Fruit fly (Drosophila melanogaster) whole organism, embryonic: ENCODE results near the gene kat80.

ENCODE experiments used
- Atf6 ChIP-seq: fragments of 200-800 bp; sonication (Bioruptor generic); IDR thresholded peaks from 2 replicates; pipeline ENCODE4 v1.3.6; 2022; ENCODE audit warnings: missing biosample characterization, missing genetic modification characterization
- B-H1 ChIP-seq: fragments of 200-800 bp; sonication (Bioruptor generic); IDR thresholded peaks from 3 replicates; pipeline ENCODE4 v1.3.6; 2022; ENCODE audit warnings: missing biosample characterization, missing genetic modification characterization
- Bteb2 ChIP-seq: fragments of 200-800 bp; sonication (Bioruptor generic); optimal IDR thresholded peaks from 2 replicates; lab custom pipeline; 2016; ENCODE audit warnings: missing biosample characterization, missing genetic modification characterization
- CG10366 ChIP-seq: fragments of 200-800 bp; sonication (Bioruptor generic); IDR thresholded peaks from 2 replicates; pipeline ENCODE4 v1.3.6; 2022; ENCODE audit warnings: missing biosample characterization, missing genetic modification characterization
- CG11723 ChIP-seq: fragments of 200-800 bp; sonication (Bioruptor generic); optimal IDR thresholded peaks from 2 replicates; lab custom pipeline; 2017; ENCODE audit warnings: missing biosample characterization, mild to moderate bottlenecking, missing genetic modification characterization
- CG1647 ChIP-seq: fragments of 200-800 bp; sonication (Bioruptor generic); optimal IDR thresholded peaks from 3 replicates; lab custom pipeline; 2016; ENCODE audit warnings: missing biosample characterization, missing genetic modification characterization
- CG17359 ChIP-seq: fragments of 200-800 bp; sonication (Bioruptor generic); optimal IDR thresholded peaks from 3 replicates; lab custom pipeline; 2018; ENCODE audit warnings: missing biosample characterization, mild to moderate bottlenecking, missing genetic modification characterization, moderate library complexity
- CG17829 ChIP-seq: fragments of 200-800 bp; optimal IDR thresholded peaks from 2 replicates; lab custom pipeline; 2019; ENCODE audit warnings: missing biosample characterization, mild to moderate bottlenecking, missing genetic modification characterization, moderate library complexity
- CG18011 ChIP-seq: fragments of 200-800 bp; sonication (Bioruptor generic); optimal IDR thresholded peaks from 2 replicates; lab custom pipeline; 2017; ENCODE audit warnings: missing biosample characterization, missing genetic modification characterization, mild to moderate bottlenecking, moderate library complexity, missing genotype
- CG2116 ChIP-seq: fragments of 200-800 bp; sonication (Bioruptor generic); optimal IDR thresholded peaks from 3 replicates; lab custom pipeline; 2018; ENCODE audit warnings: missing biosample characterization, mild to moderate bottlenecking, missing genetic modification characterization
- CG2875 ChIP-seq: fragments of 200-800 bp; sonication (Bioruptor generic); optimal IDR thresholded peaks from 2 replicates; lab custom pipeline; 2017; ENCODE audit warnings: missing biosample characterization, mild to moderate bottlenecking, missing genetic modification characterization, missing genetic modification reagents
- CG2889 ChIP-seq: fragments of 200-800 bp; sonication (Bioruptor generic); IDR thresholded peaks from 3 replicates; pipeline ENCODE4 v1.3.6; 2022; ENCODE audit warnings: missing biosample characterization, missing genetic modification characterization
- CG32767 ChIP-seq: fragments of 200-800 bp; sonication (Bioruptor generic); IDR thresholded peaks from 2 replicates; pipeline ENCODE4 v1.3.6; 2022; ENCODE audit warnings: missing biosample characterization, missing genetic modification characterization
- CG34224 ChIP-seq: fragments of 200-800 bp; sonication (Bioruptor generic); IDR thresholded peaks from 3 replicates; pipeline ENCODE4 v1.3.6; 2022; ENCODE audit warnings: missing biosample characterization, missing genetic modification characterization; ENCODE audit not compliant: partially characterized antibody
- CG3726 ChIP-seq: fragments of 200-800 bp; sonication (Bioruptor generic); IDR thresholded peaks from 3 replicates; pipeline ENCODE4, ENCODE4 v1.3.6; 2022; ENCODE audit warnings: missing biosample characterization, missing genetic modification characterization
- CG6791 ChIP-seq: fragments of 200-800 bp; sonication (Bioruptor generic); IDR thresholded peaks from 3 replicates; pipeline ENCODE4 v1.3.6; 2022; ENCODE audit warnings: missing biosample characterization, missing genetic modification characterization; ENCODE audit not compliant: partially characterized antibody
- CG8281 ChIP-seq: fragments of 200-800 bp; sonication (Bioruptor generic); optimal IDR thresholded peaks from 2 replicates; lab custom pipeline; 2018; ENCODE audit warnings: missing biosample characterization, mild to moderate bottlenecking, missing genetic modification characterization, moderate library complexity
- CG8388 ChIP-seq: fragments of 200-800 bp; sonication (Bioruptor generic); optimal IDR thresholded peaks from 2 replicates; lab custom pipeline; 2019; ENCODE audit warnings: missing biosample characterization, mild to moderate bottlenecking, missing genetic modification characterization, moderate library complexity
- CG8924 ChIP-seq: fragments of 200-800 bp; optimal IDR thresholded peaks from 3 replicates; lab custom pipeline; 2019; ENCODE audit warnings: missing biosample characterization, mild to moderate bottlenecking, missing genetic modification characterization, moderate library complexity
- Camta ChIP-seq: fragments of 200-800 bp; sonication (Bioruptor generic); optimal IDR thresholded peaks from 2 replicates; lab custom pipeline; 2016; ENCODE audit warnings: missing biosample characterization, missing genetic modification characterization
- D19A ChIP-seq: fragments of 200-800 bp; optimal IDR thresholded peaks from 3 replicates; lab custom pipeline; 2019; ENCODE audit warnings: missing biosample characterization, mild to moderate bottlenecking, missing genetic modification characterization, moderate library complexity
- HLH4C ChIP-seq: fragments of 200-800 bp; sonication (Bioruptor generic); IDR thresholded peaks from 3 replicates; pipeline ENCODE4 v1.3.6; 2022; ENCODE audit warnings: missing biosample characterization, missing genetic modification characterization; ENCODE audit not compliant: partially characterized antibody
- Hey ChIP-seq: fragments of 200-800 bp; sonication (Bioruptor generic); optimal IDR thresholded peaks from 3 replicates; lab custom pipeline; 2018; ENCODE audit warnings: missing biosample characterization, mild to moderate bottlenecking, missing genetic modification characterization
- Hmr ChIP-seq: fragments of 200-800 bp; sonication (Bioruptor generic); optimal IDR thresholded peaks from 3 replicates; lab custom pipeline; 2017; ENCODE audit warnings: mild to moderate bottlenecking, missing biosample characterization, missing genetic modification reagents, missing genetic modification characterization
- Hsf ChIP-seq: fragments of 200-800 bp; sonication (Bioruptor generic); optimal IDR thresholded peaks from 3 replicates; lab custom pipeline; 2016; ENCODE audit warnings: missing biosample characterization, missing genetic modification characterization
- Lim3 ChIP-seq: fragments of 200-800 bp; sonication (Bioruptor generic); IDR thresholded peaks from 2 replicates; pipeline ENCODE4 v1.3.6; 2022; ENCODE audit warnings: missing biosample characterization, missing genetic modification characterization
- NFAT ChIP-seq: fragments of 200-800 bp; sonication (Bioruptor generic); IDR thresholded peaks from 2 replicates; pipeline ENCODE4 v1.3.6; 2022; ENCODE audit warnings: missing biosample characterization, missing genetic modification characterization
- PHDP ChIP-seq: fragments of 200-800 bp; sonication (Bioruptor generic); optimal IDR thresholded peaks from 3 replicates; lab custom pipeline; 2018; ENCODE audit warnings: missing biosample characterization, mild to moderate bottlenecking, missing genetic modification characterization, moderate library complexity
- Ravus ChIP-seq: fragments of 200-800 bp; sonication (Bioruptor generic); IDR thresholded peaks from 2 replicates; pipeline ENCODE4 v1.3.6; 2022; ENCODE audit warnings: missing biosample characterization, missing genetic modification characterization
- Sin3A ChIP-seq: fragments of >200 bp; optimal IDR thresholded peaks from 2 replicates; lab custom pipeline; 2018
- Usf ChIP-seq: fragments of 200-800 bp; sonication (Bioruptor generic); optimal IDR thresholded peaks from 2 replicates; lab custom pipeline; 2017; ENCODE audit warnings: missing genotype, missing biosample characterization, missing genetic modification characterization
- YL-1 ChIP-seq: fragments of 200-800 bp; sonication (Bioruptor generic); optimal IDR thresholded peaks from 3 replicates; lab custom pipeline; 2017; ENCODE audit warnings: missing biosample characterization, mild to moderate bottlenecking, missing genetic modification characterization
- ato ChIP-seq: fragments of 200-800 bp; sonication (Bioruptor generic); IDR thresholded peaks from 2 replicates; pipeline ENCODE4 v1.3.6; 2022; ENCODE audit warnings: missing biosample characterization, missing genetic modification characterization; ENCODE audit not compliant: partially characterized antibody
- bigmax ChIP-seq: fragments of 200-800 bp; sonication (Bioruptor generic); optimal IDR thresholded peaks from 2 replicates; lab custom pipeline; 2018; ENCODE audit warnings: missing biosample characterization, mild to moderate bottlenecking, missing genetic modification characterization
- cato ChIP-seq: fragments of 200-800 bp; sonication (Bioruptor generic); optimal IDR thresholded peaks from 2 replicates; lab custom pipeline; 2016; ENCODE audit warnings: missing biosample characterization, missing genetic modification characterization, borderline replicate concordance
- chif ChIP-seq, 2 experiments: fragments of 200-800 bp; sonication (Bioruptor generic); optimal IDR thresholded peaks; 3 replicates each; lab custom pipeline; 2016; ENCODE audit warnings: missing biosample characterization in 2 of 2, missing genetic modification characterization in 2 of 2
- crol ChIP-seq: fragments of 200-800 bp; sonication (Bioruptor generic); IDR thresholded peaks from 2 replicates; pipeline ENCODE4 v1.3.6; 2022; ENCODE audit warnings: missing biosample characterization, missing genetic modification characterization
- disco-r ChIP-seq: fragments of 200-800 bp; sonication (Bioruptor generic); optimal IDR thresholded peaks from 2 replicates; lab custom pipeline; 2016; ENCODE audit warnings: missing biosample characterization, missing genetic modification characterization
- dysf ChIP-seq: fragments of 200-800 bp; sonication (Bioruptor generic); IDR thresholded peaks from 3 replicates; pipeline ENCODE4 v1.3.6; 2022; ENCODE audit warnings: missing biosample characterization, missing genetic modification characterization
- ewg ChIP-seq: fragments of 200-800 bp; sonication (Bioruptor generic); optimal IDR thresholded peaks from 3 replicates; lab custom pipeline; 2017; ENCODE audit warnings: mild to moderate bottlenecking, missing biosample characterization, missing genetic modification reagents, missing genetic modification characterization
- gro ChIP-seq: fragments of 200-800 bp; sonication (Bioruptor generic); optimal IDR thresholded peaks from 2 replicates; lab custom pipeline; 2016; ENCODE audit warnings: missing biosample characterization, missing genetic modification characterization
- mirr ChIP-seq: fragments of 200-800 bp; sonication (Bioruptor generic); optimal IDR thresholded peaks from 3 replicates; lab custom pipeline; 2018; ENCODE audit warnings: missing biosample characterization, mild to moderate bottlenecking, missing genetic modification characterization
- peb ChIP-seq: fragments of 200-800 bp; sonication (Bioruptor generic); IDR thresholded peaks from 2 replicates; pipeline ENCODE4 v1.3.6; 2022; ENCODE audit warnings: missing biosample characterization, missing genetic modification characterization
- pita ChIP-seq: fragments of 200-800 bp; sonication (Bioruptor generic); optimal IDR thresholded peaks from 2 replicates; lab custom pipeline; 2017; ENCODE audit warnings: missing biosample characterization, mild to moderate bottlenecking, missing genetic modification characterization
- pros ChIP-seq: fragments of 200-800 bp; sonication (Bioruptor generic); optimal IDR thresholded peaks from 3 replicates; lab custom pipeline; 2019; ENCODE audit warnings: missing biosample characterization, mild to moderate bottlenecking, missing genetic modification characterization, moderate library complexity
- psq ChIP-seq: fragments of 200-800 bp; sonication (Bioruptor generic); optimal IDR thresholded peaks from 2 replicates; lab custom pipeline; 2017; ENCODE audit warnings: missing biosample characterization, missing genetic modification characterization
- pum ChIP-seq: fragments of 200-800 bp; sonication (Bioruptor generic); optimal IDR thresholded peaks from 2 replicates; lab custom pipeline; 2016; ENCODE audit warnings: missing biosample characterization, missing genetic modification characterization
- schlank ChIP-seq: fragments of 200-800 bp; sonication (Bioruptor generic); optimal IDR thresholded peaks from 2 replicates; lab custom pipeline; 2018; ENCODE audit warnings: missing biosample characterization, mild to moderate bottlenecking, missing genetic modification characterization
- sens-2 ChIP-seq: fragments of 200-800 bp; sonication (Bioruptor generic); IDR thresholded peaks from 2 replicates; pipeline ENCODE4 v1.3.6; 2022; ENCODE audit warnings: missing biosample characterization, missing genetic modification characterization
- seq ChIP-seq: fragments of 200-800 bp; sonication (Bioruptor generic); IDR thresholded peaks from 2 replicates; pipeline ENCODE4 v1.3.6; 2022; ENCODE audit warnings: missing biosample characterization, missing genetic modification characterization
- tin ChIP-seq: fragments of 200-800 bp; sonication (Bioruptor generic); optimal IDR thresholded peaks from 3 replicates; lab custom pipeline; 2016; ENCODE audit warnings: missing biosample characterization, missing genetic modification characterization

Gene kat80

dm6 chrX:16278783-16279182 is 2.8 kb upstream of the kat80 start (continued):
- TF ChIP-seq pum (GFP tag; lab: Kevin White, UChicago) = peak; percentile 16
- peak; percentile 87 for TF ChIP-seq CG8924 (tag; lab: Kevin White, UChicago)
- TF ChIP-seq CG18011 (GFP tag; lab: Kevin White, UChicago) = peak; percentile 51
- no peak for TF ChIP-seq CG34224
- TF ChIP-seq Hmr = peak; percentile 83
- no peak for TF ChIP-seq CG6791 (GFP tag; lab: Robert Waterston, UW)
- TF ChIP-seq CG17359 (tag; lab: Kevin White, UChicago) = peak; percentile 87
- peak; percentile 59 to 78 for TF ChIP-seq chif (GFP tag; optimal IDR thresholded peaks at IDR 0.05; lab: Kevin White, UChicago)
- TF ChIP-seq seq (GFP tag; lab: Robert Waterston, UW) = peak; percentile 88
- TF ChIP-seq CG11723 = peak; percentile 87
- TF ChIP-seq dysf (GFP tag; lab: Robert Waterston, UW) = peak; percentile 82
- no peak for TF ChIP-seq disco-r
- peak; percentile 34 for TF ChIP-seq bigmax (GFP tag; lab: Kevin White, UChicago)
- TF ChIP-seq Usf (GFP tag; lab: Kevin White, UChicago) = peak; percentile 71
- peak; percentile 73 for TF ChIP-seq ewg
- TF ChIP-seq CG8388 (GFP tag; lab: Kevin White, UChicago) = peak; percentile 88
- peak; percentile 91 for TF ChIP-seq CG2875 (GFP tag; lab: Kevin White, UChicago)
- TF ChIP-seq CG1647 (GFP tag; lab: Kevin White, UChicago) = peak; percentile 51
- peak; percentile 87 for TF ChIP-seq PHDP (tag; lab: Kevin White, UChicago)
- no peak for TF ChIP-seq psq (GFP tag; lab: Kevin White, UChicago)
- TF ChIP-seq B-H1 (GFP tag; lab: Robert Waterston, UW) = peak; percentile 65
- peak; percentile 72; the same call in 2 of the 3 replicates for TF ChIP-seq CG2889 (GFP tag; lab: Robert Waterston, UW)
- TF ChIP-seq Hey (tag; lab: Kevin White, UChicago) = peak; percentile 61
- no peak for TF ChIP-seq crol (GFP tag; lab: Robert Waterston, UW)
- peak; percentile 23 for TF ChIP-seq Ravus
- no peak for TF ChIP-seq pita (GFP tag; lab: Kevin White, UChicago)
- peak; percentile 46 for TF ChIP-seq schlank (tag; lab: Kevin White, UChicago)
- no peak for TF ChIP-seq gro (GFP tag; lab: Kevin White, UChicago)
- peak; percentile 86 for TF ChIP-seq D19A
- peak; percentile 71 for TF ChIP-seq CG8281
- no peak for TF ChIP-seq Sin3A
- TF ChIP-seq peb = peak; percentile 69
- peak; percentile 73 for TF ChIP-seq CG10366 (GFP tag; lab: Robert Waterston, UW)
- TF ChIP-seq tin (GFP tag; lab: Kevin White, UChicago) = peak; percentile 80
- no peak for TF ChIP-seq HLH4C (GFP tag; lab: Robert Waterston, UW)
- TF ChIP-seq CG3726 (GFP tag; lab: Robert Waterston, UW) = peak; percentile 69; the same call in 2 of the 3 replicates
- TF ChIP-seq ato = no peak
- peak; percentile 43 for TF ChIP-seq cato
- peak; percentile 51 for TF ChIP-seq YL-1 (GFP tag; lab: Kevin White, UChicago)
- TF ChIP-seq pros (GFP tag; lab: Kevin White, UChicago) = peak; percentile 75
- peak; percentile 64 for TF ChIP-seq Atf6 (GFP tag; lab: Robert Waterston, UW)
- peak; percentile 59 for TF ChIP-seq NFAT (GFP tag; lab: Robert Waterston, UW)
- TF ChIP-seq sens-2 (GFP tag; lab: Robert Waterston, UW) = peak; percentile 85
- TF ChIP-seq CG2116 = peak; percentile 11
- peak; percentile 66 for TF ChIP-seq CG32767 (GFP tag; lab: Robert Waterston, UW)
- no peak for TF ChIP-seq Lim3 (GFP tag; lab: Robert Waterston, UW)
- peak; percentile 64 for TF ChIP-seq Hsf (GFP tag; lab: Kevin White, UChicago)
- TF ChIP-seq Bteb2 (GFP tag; lab: Kevin White, UChicago) = peak; percentile 47
- no peak for TF ChIP-seq Camta (GFP tag; lab: Kevin White, UChicago)
- peak; percentile 92 for TF ChIP-seq CG17829 (tag; lab: Kevin White, UChicago)
- peak; percentile 71 for TF ChIP-seq mirr (GFP tag; lab: Kevin White, UChicago)
